Worm (Caenorhabditis elegans) whole organism, L4 larva: ENCODE measurements around the gene C47E8.3.
A peak's percentile ranks its signal among the peaks of the same experiment; 100 is the strongest.

Source experiments
- D1046.2 ChIP-seq: fragments of 200-800 bp; sonication (Bioruptor generic); IDR thresholded peaks from 2 replicates; pipeline ENCODE4 v1.3.6; 2022; ENCODE audit warnings: missing genetic modification characterization, missing compliant biosample characterization
- F26F4.8 ChIP-seq: fragments of 200-800 bp; sonication (Bioruptor generic); conservative IDR thresholded peaks from 2 replicates; pipeline ENCODE4 v1.3.6; 2022; ENCODE audit warnings: missing genetic modification characterization, missing compliant biosample characterization
- F44E2.7 ChIP-seq: fragments of 200-800 bp; sonication (Bioruptor generic); IDR thresholded peaks from 2 replicates; pipeline ENCODE4 v2.1.2; 2022; ENCODE audit warnings: missing genetic modification characterization, missing compliant biosample characterization
- T26A8.4 ChIP-seq: fragments of 200-800 bp; sonication (Bioruptor generic); IDR thresholded peaks from 2 replicates; pipeline ENCODE4 v1.3.6; 2022; ENCODE audit warnings: missing genetic modification characterization, missing compliant biosample characterization
- Y48G9A.11 ChIP-seq: fragments of 200-800 bp; sonication (Bioruptor generic); IDR thresholded peaks from 2 replicates; pipeline ENCODE4 v1.3.6; 2022; ENCODE audit warnings: missing genetic modification reagents, missing genetic modification characterization, missing compliant biosample characterization
- Y75B8A.6 ChIP-seq: fragments of 200-800 bp; sonication (Bioruptor generic); IDR thresholded peaks from 2 replicates; pipeline ENCODE4 v1.3.6; 2022; ENCODE audit warnings: missing genetic modification reagents, missing genetic modification characterization, missing compliant biosample characterization
- aha-1 ChIP-seq: fragments of 150-350 bp; peaks from one replicate; lab custom pipeline; 2014; ENCODE audit warnings: missing biosample characterization, missing genetic modification characterization
- attf-4 ChIP-seq: sonication (generic microtip); optimal IDR thresholded peaks from 3 replicates; lab custom pipeline; 2017; ENCODE audit warnings: missing biosample characterization, missing genetic modification characterization
- ceh-20 ChIP-seq: fragments of 200-800 bp; sonication (Bioruptor generic); IDR thresholded peaks from 2 replicates; pipeline ENCODE4 v1.3.6; 2022; ENCODE audit warnings: missing genetic modification reagents, missing genetic modification characterization, missing compliant biosample characterization
- ceh-82 ChIP-seq: sonication (generic microtip); optimal IDR thresholded peaks from 2 replicates; lab custom pipeline; 2017; ENCODE audit warnings: missing biosample characterization, missing genetic modification characterization
- cey-2 ChIP-seq: sonication (generic microtip); optimal IDR thresholded peaks from 3 replicates; lab custom pipeline; 2017; ENCODE audit warnings: missing genetic modification characterization, mild to moderate bottlenecking, missing compliant biosample characterization, antibody characterized with exemption, borderline replicate concordance; ENCODE audit not compliant: insufficient read depth
- ctbp-1 ChIP-seq: fragments of 200-800 bp; sonication (Bioruptor generic); IDR thresholded peaks from 2 replicates; pipeline ENCODE4 v1.3.6; 2022; ENCODE audit warnings: missing genetic modification reagents, missing genetic modification characterization, missing compliant biosample characterization
- daf-16 ChIP-seq, 3 experiments: sonication (generic microtip); optimal IDR thresholded peaks; 2 replicates each; lab custom pipeline; 2016 to 2017; ENCODE audit warnings: missing genetic modification characterization in 3 of 3, missing genetic modification reagents in 3 of 3, mild to moderate bottlenecking in 2 of 3, missing compliant biosample characterization in 2 of 3, missing biosample characterization in 1 of 3, moderate library complexity in 1 of 3
- daf-8 ChIP-seq: fragments of 200-800 bp; sonication (Bioruptor generic); IDR thresholded peaks from 2 replicates; pipeline ENCODE4 v1.3.6; 2022; ENCODE audit warnings: missing genetic modification characterization, missing compliant biosample characterization
- dmd-8 ChIP-seq: fragments of 200-800 bp; sonication (Bioruptor generic); IDR thresholded peaks from 2 replicates; pipeline ENCODE4 v1.3.6; 2022; ENCODE audit warnings: missing genetic modification characterization, missing compliant biosample characterization
- duxl-1 ChIP-seq: sonication (generic microtip); optimal IDR thresholded peaks from 2 replicates; lab custom pipeline; 2016; ENCODE audit warnings: mild to moderate bottlenecking, missing genetic modification characterization, moderate library complexity, missing compliant biosample characterization; ENCODE audit not compliant: poor library complexity
- dve-1 ChIP-seq: sonication (generic microtip); optimal IDR thresholded peaks from 2 replicates; lab custom pipeline; 2017; ENCODE audit warnings: antibody characterized with exemption, mild to moderate bottlenecking, missing genetic modification characterization, missing compliant biosample characterization; ENCODE audit not compliant: insufficient read depth
- egl-43 ChIP-seq: fragments of 200-800 bp; sonication (Bioruptor generic); IDR thresholded peaks from 2 replicates; pipeline ENCODE4 v1.3.6; 2022; ENCODE audit warnings: missing genetic modification reagents, missing genetic modification characterization, missing compliant biosample characterization
- fkh-10 ChIP-seq: fragments of 150-350 bp; optimal IDR thresholded peaks from 2 replicates; lab custom pipeline; 2014; ENCODE audit warnings: missing biosample characterization, missing genetic modification reagents, missing genetic modification characterization
- fos-1 ChIP-seq: fragments of 150-350 bp; optimal IDR thresholded peaks from 2 replicates; lab custom pipeline; 2014; ENCODE audit warnings: missing biosample characterization, missing genetic modification characterization
- hif-1 ChIP-seq, 2 experiments: sonication (generic microtip); optimal IDR thresholded peaks; 2 replicates each; lab custom pipeline; 2016 to 2017; ENCODE audit warnings: missing compliant biosample characterization in 2 of 2, missing genetic modification characterization in 2 of 2, missing genetic modification reagents in 2 of 2, missing genotype in 2 of 2, mild to moderate bottlenecking in 1 of 2
- hlh-11 ChIP-seq: fragments of 200-800 bp; sonication (Bioruptor generic); optimal IDR thresholded peaks from 2 replicates; lab custom pipeline; 2018; ENCODE audit warnings: mild to moderate bottlenecking, missing genetic modification characterization, missing compliant biosample characterization
- hlh-30 ChIP-seq: sonication (generic microtip); optimal IDR thresholded peaks from 2 replicates; lab custom pipeline; 2017; ENCODE audit warnings: antibody characterized with exemption, mild to moderate bottlenecking, missing genetic modification characterization, missing compliant biosample characterization; ENCODE audit not compliant: insufficient read depth
- jun-1 ChIP-seq: fragments of 150-350 bp; optimal IDR thresholded peaks from 2 replicates; lab custom pipeline; 2014; ENCODE audit warnings: missing biosample characterization, missing genetic modification reagents, missing genetic modification characterization
- lim-7 ChIP-seq: fragments of 200-800 bp; sonication (Bioruptor generic); IDR thresholded peaks from 2 replicates; pipeline ENCODE4 v1.3.6; 2022; ENCODE audit warnings: missing genetic modification characterization, missing compliant biosample characterization
- lin-13 ChIP-seq: fragments of 150-350 bp; optimal IDR thresholded peaks from 2 replicates; lab custom pipeline; 2014; ENCODE audit warnings: missing biosample characterization, missing genetic modification reagents, missing genetic modification characterization
- lin-38 ChIP-seq: fragments of 200-800 bp; sonication (Bioruptor generic); IDR thresholded peaks from 2 replicates; pipeline ENCODE4 v1.3.6; 2022; ENCODE audit warnings: missing genetic modification reagents, missing genetic modification characterization, missing compliant biosample characterization
- madf-9 ChIP-seq: fragments of 200-800 bp; sonication (Bioruptor generic); conservative IDR thresholded peaks from 2 replicates; pipeline ENCODE4 v1.3.6; 2022; ENCODE audit warnings: missing genetic modification reagents, missing genetic modification characterization, missing compliant biosample characterization
- mep-1 ChIP-seq: fragments of 150-350 bp; sonication (generic microtip); optimal IDR thresholded peaks from 3 replicates; lab custom pipeline; 2014; ENCODE audit warnings: missing biosample characterization, missing genetic modification characterization
- nhr-11 ChIP-seq: fragments of 150-350 bp; optimal IDR thresholded peaks from 2 replicates; lab custom pipeline; 2014; ENCODE audit warnings: missing biosample characterization, missing genetic modification characterization
- nhr-111 ChIP-seq: fragments of 200-800 bp; sonication (Bioruptor generic); optimal IDR thresholded peaks from 2 replicates; lab custom pipeline; 2018; ENCODE audit warnings: mild to moderate bottlenecking, missing genetic modification characterization, missing compliant biosample characterization
- nhr-25 ChIP-seq: sonication (generic microtip); optimal IDR thresholded peaks from 2 replicates; lab custom pipeline; 2017; ENCODE audit warnings: missing genetic modification characterization, mild to moderate bottlenecking, missing compliant biosample characterization, antibody characterized with exemption, moderate library complexity, borderline replicate concordance; ENCODE audit not compliant: insufficient read depth
- nhr-28 ChIP-seq: fragments of 150-350 bp; optimal IDR thresholded peaks from 2 replicates; lab custom pipeline; 2014; ENCODE audit warnings: missing biosample characterization, missing genetic modification characterization
- nhr-42 ChIP-seq: fragments of 200-800 bp; sonication (Bioruptor generic); IDR thresholded peaks from 2 replicates; pipeline ENCODE4 v1.3.6; 2022; ENCODE audit warnings: missing genetic modification characterization, missing compliant biosample characterization
- nhr-48 ChIP-seq: sonication (generic microtip); optimal IDR thresholded peaks from 2 replicates; lab custom pipeline; 2016; ENCODE audit warnings: mild to moderate bottlenecking, missing genetic modification characterization, missing compliant biosample characterization
- nhr-6 ChIP-seq: fragments of 150-350 bp; optimal IDR thresholded peaks from 2 replicates; lab custom pipeline; 2014; ENCODE audit warnings: missing biosample characterization, missing genetic modification characterization
- pqm-1 ChIP-seq: sonication (generic microtip); optimal IDR thresholded peaks from 2 replicates; lab custom pipeline; 2017; ENCODE audit warnings: missing biosample characterization, missing genetic modification characterization
- set-16 ChIP-seq: fragments of 200-800 bp; sonication (Bioruptor generic); IDR thresholded peaks from 2 replicates; pipeline ENCODE4 v1.3.6; 2022; ENCODE audit warnings: missing genetic modification reagents, missing genetic modification characterization, missing compliant biosample characterization
- snpc-4 ChIP-seq: fragments of 150-350 bp; optimal IDR thresholded peaks from 2 replicates; lab custom pipeline; 2014; ENCODE audit warnings: missing biosample characterization, missing genetic modification characterization
- spr-1 ChIP-seq: sonication (generic microtip); optimal IDR thresholded peaks from 2 replicates; lab custom pipeline; 2016; ENCODE audit warnings: mild to moderate bottlenecking, missing genetic modification characterization, missing compliant biosample characterization
- tag-97 ChIP-seq: fragments of 200-800 bp; sonication (Bioruptor generic); IDR thresholded peaks from 2 replicates; pipeline ENCODE4 v1.3.6; 2022; ENCODE audit warnings: missing genetic modification characterization, missing compliant biosample characterization
- unc-62 ChIP-seq, 3 experiments: fragments of 150-350 bp in 1 of 3; sonication (generic microtip); optimal IDR thresholded peaks in 2 of 3; peaks in 1 of 3; 1 replicate in 1 of 3; 2 replicates in 2 of 3; lab custom pipeline; 2014 to 2017; ENCODE audit warnings: missing biosample characterization in 3 of 3, missing genetic modification characterization in 3 of 3, missing genetic modification reagents in 3 of 3, missing genotype in 1 of 3
- zfp-3 ChIP-seq: fragments of 200-800 bp; sonication (Bioruptor generic); conservative IDR thresholded peaks from 2 replicates; pipeline ENCODE4 v1.3.6; 2022; ENCODE audit warnings: missing genetic modification reagents, missing genetic modification characterization, missing compliant biosample characterization
- zip-11 ChIP-seq: fragments of 200-800 bp; sonication (Bioruptor generic); IDR thresholded peaks from 2 replicates; pipeline ENCODE4 v1.3.6; 2022; ENCODE audit warnings: missing genetic modification characterization, missing compliant biosample characterization

Gene C47E8.3

DNA sequence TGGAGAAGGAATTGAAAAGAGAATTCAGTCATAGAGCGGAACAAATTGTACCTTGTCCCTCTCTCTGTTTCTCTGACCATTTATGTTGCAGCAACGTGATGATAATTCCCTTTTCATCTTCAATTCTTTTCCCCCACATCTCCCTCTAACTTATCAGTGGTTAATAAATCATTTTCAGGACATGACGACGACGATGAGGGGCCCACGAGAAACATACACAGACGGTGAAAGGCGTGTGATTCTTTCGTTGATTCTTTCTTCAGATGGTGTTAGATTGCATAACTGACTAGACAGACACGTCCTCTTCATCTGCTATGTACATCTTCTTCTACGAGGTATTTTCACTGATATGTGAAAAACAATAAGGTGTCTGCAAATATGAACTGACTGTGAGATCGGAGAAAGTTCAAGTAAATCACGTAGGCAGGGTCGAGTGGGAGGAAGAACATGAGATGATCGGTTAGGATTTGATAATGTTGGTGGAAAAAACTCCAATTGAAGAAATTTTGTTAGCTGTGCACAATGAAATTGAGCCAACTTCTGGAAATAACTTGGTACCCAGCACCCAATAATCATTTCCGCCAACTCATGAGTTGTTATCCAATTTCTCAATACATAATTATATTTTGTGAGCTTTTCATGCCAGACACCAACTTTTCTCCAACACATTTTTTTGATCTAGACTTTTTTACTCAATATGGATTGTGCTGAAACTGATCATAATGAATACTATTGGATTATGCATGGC lies 19.3 kb upstream of the C47E8.3 start, which contains the start of gene srh-17 (continued):
- TF ChIP-seq nhr-25 (tag; lab: Kevin White, UChicago) (peak; percentile 20), mep-1 (no peak), daf-8 (GFP tag; lab: Robert Waterston, UW) (no peak), nhr-6 (tag; lab: Kevin White, UChicago) (peak; percentile 5), Y48G9A.11 (no peak), hif-1 (tag; optimal IDR thresholded peaks at IDR 0.05; lab: Kevin White, UChicago) (peak; percentile 53 to 76), zfp-3 (GFP tag; lab: Robert Waterston, UW) (no peak), spr-1 (no peak), set-16 (GFP tag; lab: Robert Waterston, UW) (no peak), D1046.2 (GFP tag; lab: Robert Waterston, UW) (no peak), jun-1 (tag; lab: Kevin White, UChicago) (no peak), cey-2 (tag; lab: Kevin White, UChicago) (peak; percentile 92), daf-16 (GFP tag; optimal IDR thresholded peaks at IDR 0.05; lab: Kevin White, UChicago) (no peak), daf-16 (tag; optimal IDR thresholded peaks at IDR 0.05; lab: Kevin White, UChicago) (no peak), lin-13 (GFP tag; lab: Kevin White, UChicago) (no peak), zip-11 (GFP tag; lab: Robert Waterston, UW) (no peak), duxl-1 (tag; lab: Kevin White, UChicago) (no peak), ceh-82 (no peak), madf-9 (GFP tag; lab: Robert Waterston, UW) (no peak), lin-38 (GFP tag; lab: Robert Waterston, UW) (no peak), tag-97 (GFP tag; lab: Robert Waterston, UW) (no peak), nhr-11 (tag; lab: Kevin White, UChicago) (peak; percentile 14), nhr-28 (tag; lab: Kevin White, UChicago) (peak; percentile 71), F26F4.8 (GFP tag; lab: Robert Waterston, UW) (no peak), F44E2.7 (GFP tag; lab: Robert Waterston, UW) (no peak), egl-43 (no peak), hlh-30 (peak; percentile 77), hlh-11 (peak; percentile 79), T26A8.4 (no peak), ceh-20 (GFP tag; lab: Robert Waterston, UW) (peak; percentile 65; the same call in 1 of the 2 replicates), dve-1 (tag; lab: Kevin White, UChicago) (no peak), nhr-111 (GFP tag; lab: Kevin White, UChicago) (no peak)
- TF ChIP-seq, all 104 proteins: peak for 15

DNA sequence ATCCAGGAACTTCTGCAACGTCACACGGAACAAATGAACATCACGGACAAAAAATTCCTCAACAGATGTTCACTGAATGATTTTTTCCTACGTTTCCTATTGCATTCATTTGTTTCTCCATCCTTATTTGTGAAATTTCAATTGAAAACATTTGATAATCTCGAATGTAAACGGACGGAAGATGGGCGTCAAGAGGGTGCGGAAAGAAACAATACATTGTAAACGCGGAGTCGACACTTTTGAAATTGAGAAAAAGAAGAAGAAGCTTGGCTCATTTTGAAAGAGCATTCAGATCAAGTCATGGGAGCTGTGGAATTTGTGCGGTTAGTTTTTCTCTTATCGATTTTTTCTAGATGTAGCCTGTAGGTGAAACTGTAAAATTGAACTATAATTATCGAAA lies 17.1 kb upstream of the C47E8.3 start, which contains the start of gene C47E8.9:
C47E8.9 (plus strand) TSS at position 301 of the 400 bp plus-strand sequence.
- TF ChIP-seq ceh-20 (GFP tag; lab: Robert Waterston, UW) (no peak), attf-4 (tag; lab: Kevin White, UChicago) (no peak), ctbp-1 (no peak), fos-1 (no peak), snpc-4 (tag; lab: Kevin White, UChicago) (no peak), aha-1 (tag; lab: Kevin White, UChicago) (no peak), set-16 (GFP tag; lab: Robert Waterston, UW) (no peak), nhr-48 (tag; lab: Kevin White, UChicago) (no peak), unc-62 (GFP tag; optimal IDR thresholded peaks at IDR 0.05 in 1 of 2; lab: Kevin White, UChicago) (no peak), unc-62 (tag; optimal IDR thresholded peaks at IDR 0.05; lab: Kevin White, UChicago) (no peak), fkh-10 (GFP tag; lab: Kevin White, UChicago) (no peak), Y75B8A.6 (no peak), pqm-1 (tag; lab: Kevin White, UChicago) (no peak), nhr-42 (GFP tag; lab: Robert Waterston, UW) (no peak), lim-7 (GFP tag; lab: Robert Waterston, UW) (no peak), dmd-8 (GFP tag; lab: Robert Waterston, UW) (no peak), F26F4.8 (GFP tag; lab: Robert Waterston, UW) (no peak)
